Worm (Caenorhabditis elegans) whole organism, L4 larva: ENCODE measurements around the gene F44F4.15.

ENCODE experiments used
- F37D6.2 ChIP-seq: sonication (generic microtip); optimal IDR thresholded peaks from 2 replicates; lab custom pipeline; 2016; ENCODE audit warnings: mild to moderate bottlenecking, missing genetic modification characterization, missing compliant biosample characterization
- R02D3.7 ChIP-seq: fragments of 150-350 bp; sonication (generic microtip); optimal IDR thresholded peaks from 3 replicates; lab custom pipeline; 2014; ENCODE audit warnings: missing biosample characterization, missing genetic modification characterization
- T20F7.1 ChIP-seq: fragments of 200-800 bp; sonication (Bioruptor generic); optimal IDR thresholded peaks from 2 replicates; lab custom pipeline; 2018; ENCODE audit warnings: mild to moderate bottlenecking, missing genetic modification characterization, missing compliant biosample characterization
- T26A8.4 ChIP-seq: fragments of 200-800 bp; sonication (Bioruptor generic); IDR thresholded peaks from 2 replicates; pipeline ENCODE4 v1.3.6; 2022; ENCODE audit warnings: missing genetic modification characterization, missing compliant biosample characterization
- Y75B8A.6 ChIP-seq: fragments of 200-800 bp; sonication (Bioruptor generic); IDR thresholded peaks from 2 replicates; pipeline ENCODE4 v1.3.6; 2022; ENCODE audit warnings: missing genetic modification reagents, missing genetic modification characterization, missing compliant biosample characterization
- ZK337.2 ChIP-seq: fragments of 200-800 bp; sonication (Bioruptor generic); IDR thresholded peaks from 2 replicates; pipeline ENCODE4 v1.3.6; 2022; ENCODE audit warnings: missing genetic modification reagents, missing genetic modification characterization, missing compliant biosample characterization
- aha-1 ChIP-seq: fragments of 150-350 bp; peaks from one replicate; lab custom pipeline; 2014; ENCODE audit warnings: missing biosample characterization, missing genetic modification characterization
- ama-1 ChIP-seq: fragments of 150-350 bp; optimal IDR thresholded peaks from 2 replicates; lab custom pipeline; 2014; ENCODE audit warnings: inconsistent platforms, mixed read lengths
- arid-1 ChIP-seq: fragments of 200-800 bp; sonication (Bioruptor generic); conservative IDR thresholded peaks from 2 replicates; pipeline ENCODE4 v1.3.6; 2022; ENCODE audit warnings: missing genetic modification reagents, missing genetic modification characterization, missing compliant biosample characterization
- ceh-28 ChIP-seq: fragments of 150-350 bp; optimal IDR thresholded peaks from 2 replicates; lab custom pipeline; 2014; ENCODE audit warnings: missing biosample characterization, missing genetic modification reagents, missing genetic modification characterization
- ceh-44 ChIP-seq: fragments of 200-800 bp; sonication (Bioruptor generic); IDR thresholded peaks from 2 replicates; pipeline ENCODE4 v1.3.6; 2022; ENCODE audit warnings: missing genetic modification reagents, missing genetic modification characterization, missing compliant biosample characterization
- ces-1 ChIP-seq: fragments of 150-350 bp; sonication (generic microtip); optimal IDR thresholded peaks from 4 replicates; lab custom pipeline; 2014; ENCODE audit warnings: missing biosample characterization, missing genetic modification reagents, missing genetic modification characterization
- daf-12 ChIP-seq: fragments of 150-350 bp; optimal IDR thresholded peaks from 2 replicates; lab custom pipeline; 2014; ENCODE audit warnings: missing biosample characterization, missing genetic modification reagents, missing genetic modification characterization
- daf-16 ChIP-seq, 3 experiments: sonication (generic microtip); optimal IDR thresholded peaks; 2 replicates each; lab custom pipeline; 2016 to 2017; ENCODE audit warnings: missing genetic modification characterization in 3 of 3, missing genetic modification reagents in 3 of 3, mild to moderate bottlenecking in 2 of 3, missing compliant biosample characterization in 2 of 3, missing biosample characterization in 1 of 3, moderate library complexity in 1 of 3
- dmd-6 ChIP-seq: fragments of 200-800 bp; sonication (Bioruptor generic); IDR thresholded peaks from 2 replicates; pipeline ENCODE4 v1.3.6; 2022; ENCODE audit warnings: missing genetic modification reagents, missing genetic modification characterization, missing compliant biosample characterization
- dpl-1 ChIP-seq: fragments of 150-350 bp; optimal IDR thresholded peaks from 2 replicates; lab custom pipeline; 2014; ENCODE audit warnings: missing biosample characterization, missing genetic modification reagents, missing genetic modification characterization
- duxl-1 ChIP-seq: sonication (generic microtip); optimal IDR thresholded peaks from 2 replicates; lab custom pipeline; 2016; ENCODE audit warnings: mild to moderate bottlenecking, missing genetic modification characterization, moderate library complexity, missing compliant biosample characterization; ENCODE audit not compliant: poor library complexity
- dve-1 ChIP-seq: sonication (generic microtip); optimal IDR thresholded peaks from 2 replicates; lab custom pipeline; 2017; ENCODE audit warnings: antibody characterized with exemption, mild to moderate bottlenecking, missing genetic modification characterization, missing compliant biosample characterization; ENCODE audit not compliant: insufficient read depth
- fkh-10 ChIP-seq: fragments of 150-350 bp; optimal IDR thresholded peaks from 2 replicates; lab custom pipeline; 2014; ENCODE audit warnings: missing biosample characterization, missing genetic modification reagents, missing genetic modification characterization
- fos-1 ChIP-seq: fragments of 150-350 bp; optimal IDR thresholded peaks from 2 replicates; lab custom pipeline; 2014; ENCODE audit warnings: missing biosample characterization, missing genetic modification characterization
- hif-1 ChIP-seq, 2 experiments: sonication (generic microtip); optimal IDR thresholded peaks; 2 replicates each; lab custom pipeline; 2016 to 2017; ENCODE audit warnings: missing compliant biosample characterization in 2 of 2, missing genetic modification characterization in 2 of 2, missing genetic modification reagents in 2 of 2, missing genotype in 2 of 2, mild to moderate bottlenecking in 1 of 2
- hlh-11 ChIP-seq: fragments of 200-800 bp; sonication (Bioruptor generic); optimal IDR thresholded peaks from 2 replicates; lab custom pipeline; 2018; ENCODE audit warnings: mild to moderate bottlenecking, missing genetic modification characterization, missing compliant biosample characterization
- hlh-30 ChIP-seq: sonication (generic microtip); optimal IDR thresholded peaks from 2 replicates; lab custom pipeline; 2017; ENCODE audit warnings: antibody characterized with exemption, mild to moderate bottlenecking, missing genetic modification characterization, missing compliant biosample characterization; ENCODE audit not compliant: insufficient read depth
- hmg-1.1 ChIP-seq: fragments of 200-800 bp; sonication (Bioruptor generic); IDR thresholded peaks from 2 replicates; pipeline ENCODE4 v1.3.6; 2022; ENCODE audit warnings: missing genetic modification reagents, missing genetic modification characterization, missing compliant biosample characterization
- lin-1 ChIP-seq: fragments of 200-800 bp; sonication (Bioruptor generic); IDR thresholded peaks from 2 replicates; pipeline ENCODE4 v1.3.6; 2022; ENCODE audit warnings: missing genetic modification reagents, missing genetic modification characterization, missing compliant biosample characterization
- lin-13 ChIP-seq: fragments of 150-350 bp; optimal IDR thresholded peaks from 2 replicates; lab custom pipeline; 2014; ENCODE audit warnings: missing biosample characterization, missing genetic modification reagents, missing genetic modification characterization
- lin-15B ChIP-seq: fragments of 150-350 bp; sonication (generic microtip); optimal IDR thresholded peaks from 3 replicates; lab custom pipeline; 2014; ENCODE audit warnings: missing biosample characterization, missing genetic modification characterization
- lin-38 ChIP-seq: fragments of 200-800 bp; sonication (Bioruptor generic); IDR thresholded peaks from 2 replicates; pipeline ENCODE4 v1.3.6; 2022; ENCODE audit warnings: missing genetic modification reagents, missing genetic modification characterization, missing compliant biosample characterization
- lsy-2 ChIP-seq, 2 experiments: fragments of 150-350 bp in 1 of 2; sonication (generic microtip) in 1 of 2; optimal IDR thresholded peaks; 2 replicates each; lab custom pipeline; 2014 to 2017; ENCODE audit warnings: missing biosample characterization in 2 of 2, missing genetic modification characterization in 2 of 2
- madf-9 ChIP-seq: fragments of 200-800 bp; sonication (Bioruptor generic); conservative IDR thresholded peaks from 2 replicates; pipeline ENCODE4 v1.3.6; 2022; ENCODE audit warnings: missing genetic modification reagents, missing genetic modification characterization, missing compliant biosample characterization
- mep-1 ChIP-seq: fragments of 150-350 bp; sonication (generic microtip); optimal IDR thresholded peaks from 3 replicates; lab custom pipeline; 2014; ENCODE audit warnings: missing biosample characterization, missing genetic modification characterization
- mes-2 ChIP-seq: sonication (generic microtip); optimal IDR thresholded peaks from 2 replicates; lab custom pipeline; 2016; ENCODE audit warnings: missing genotype, mild to moderate bottlenecking, missing genetic modification characterization, missing compliant biosample characterization; ENCODE audit not compliant: poor library complexity, severe bottlenecking
- nhr-25 ChIP-seq: sonication (generic microtip); optimal IDR thresholded peaks from 2 replicates; lab custom pipeline; 2017; ENCODE audit warnings: missing genetic modification characterization, mild to moderate bottlenecking, missing compliant biosample characterization, antibody characterized with exemption, moderate library complexity, borderline replicate concordance; ENCODE audit not compliant: insufficient read depth
- nhr-28 ChIP-seq: fragments of 150-350 bp; optimal IDR thresholded peaks from 2 replicates; lab custom pipeline; 2014; ENCODE audit warnings: missing biosample characterization, missing genetic modification characterization
- nhr-41 ChIP-seq: fragments of 200-800 bp; sonication (Bioruptor generic); IDR thresholded peaks from 2 replicates; pipeline ENCODE4 v1.3.6; 2022; ENCODE audit warnings: missing genetic modification reagents, missing genetic modification characterization, missing compliant biosample characterization
- nhr-6 ChIP-seq: fragments of 150-350 bp; optimal IDR thresholded peaks from 2 replicates; lab custom pipeline; 2014; ENCODE audit warnings: missing biosample characterization, missing genetic modification characterization
- nhr-77 ChIP-seq: fragments of 150-350 bp; optimal IDR thresholded peaks from 2 replicates; lab custom pipeline; 2014; ENCODE audit warnings: missing biosample characterization, missing genetic modification characterization
- php-3 ChIP-seq: fragments of 200-800 bp; sonication (Bioruptor generic); IDR thresholded peaks from 2 replicates; pipeline ENCODE4 v1.3.6; 2022; ENCODE audit warnings: missing genetic modification reagents, missing genetic modification characterization, missing compliant biosample characterization
- rbr-2 ChIP-seq: sonication (generic microtip); optimal IDR thresholded peaks from 2 replicates; lab custom pipeline; 2016; ENCODE audit warnings: missing genotype, missing genetic modification characterization, missing compliant biosample characterization
- spr-1 ChIP-seq: sonication (generic microtip); optimal IDR thresholded peaks from 2 replicates; lab custom pipeline; 2016; ENCODE audit warnings: mild to moderate bottlenecking, missing genetic modification characterization, missing compliant biosample characterization
- spr-3 ChIP-seq: fragments of 200-800 bp; sonication (Bioruptor generic); optimal IDR thresholded peaks from 2 replicates; lab custom pipeline; 2018; ENCODE audit warnings: mild to moderate bottlenecking, missing genetic modification characterization, missing compliant biosample characterization
- unc-130 ChIP-seq: sonication (generic microtip); optimal IDR thresholded peaks from 2 replicates; lab custom pipeline; 2016; ENCODE audit warnings: missing genetic modification reagents, missing genetic modification characterization, missing compliant biosample characterization
- zfp-3 ChIP-seq: fragments of 200-800 bp; sonication (Bioruptor generic); conservative IDR thresholded peaks from 2 replicates; pipeline ENCODE4 v1.3.6; 2022; ENCODE audit warnings: missing genetic modification reagents, missing genetic modification characterization, missing compliant biosample characterization
- ztf-11 ChIP-seq: fragments of 150-350 bp; optimal IDR thresholded peaks from 2 replicates; lab custom pipeline; 2014; ENCODE audit warnings: missing biosample characterization, missing genetic modification characterization

Gene F44F4.15

ce11 chrII:10872541-10872940, 41.9 kb upstream of the F44F4.15 start, which contains the start of the genes cyn-4 and copz-1:
Gene cyn-4, minus strand, starts transcription at chrII:10872611.
Gene copz-1, plus strand, starts transcription at chrII:10872879.
- TF ChIP-seq unc-130 (GFP tag; lab: Kevin White, UChicago), result peak; percentile 92
- TF ChIP-seq spr-1, result peak; percentile 10
- peak; percentile 35 for TF ChIP-seq T20F7.1 (GFP tag; lab: Kevin White, UChicago)
- peak; percentile 32; the same call in 1 of the 2 replicates for TF ChIP-seq dmd-6 (GFP tag; lab: Robert Waterston, UW)
- TF ChIP-seq lin-13, result peak; percentile 38
- TF ChIP-seq nhr-28 (tag; lab: Kevin White, UChicago), result peak; percentile 50
- TF ChIP-seq nhr-6 (tag; lab: Kevin White, UChicago), result peak; percentile 66
- TF ChIP-seq fos-1, result no peak
- TF ChIP-seq lin-38, result peak; percentile 69
- TF ChIP-seq aha-1 (tag; lab: Kevin White, UChicago), result peak; percentile 81
- peak; percentile 92 for TF ChIP-seq R02D3.7 (tag; lab: Kevin White, UChicago)
- TF ChIP-seq arid-1 (GFP tag; lab: Robert Waterston, UW), result peak; percentile 40; the same call in 1 of the 2 replicates
- TF ChIP-seq dpl-1 (GFP tag; lab: Kevin White, UChicago), result peak; percentile 81
- no peak for TF ChIP-seq lin-15B (tag; lab: Kevin White, UChicago)
- TF ChIP-seq ceh-28 (tag; lab: Kevin White, UChicago), result no peak
- peak; percentile 98 for TF ChIP-seq mes-2
- TF ChIP-seq madf-9 (GFP tag; lab: Robert Waterston, UW), result no peak
- TF ChIP-seq php-3 (GFP tag; lab: Robert Waterston, UW), result no peak
- TF ChIP-seq daf-12 (tag; lab: Kevin White, UChicago), result no peak
- TF ChIP-seq rbr-2, result peak; percentile 69
- no peak for TF ChIP-seq nhr-41 (GFP tag; lab: Robert Waterston, UW)
- TF ChIP-seq fkh-10 (GFP tag; lab: Kevin White, UChicago), result peak; percentile 49
- no peak for TF ChIP-seq Y75B8A.6 (GFP tag; lab: Robert Waterston, UW)
- no peak for TF ChIP-seq zfp-3 (GFP tag; lab: Robert Waterston, UW)
- TF ChIP-seq T26A8.4 (GFP tag; lab: Robert Waterston, UW), result no peak
- peak; percentile 0 for TF ChIP-seq ces-1
- peak; percentile 68 for TF ChIP-seq hlh-11 (tag; lab: Kevin White, UChicago)
- TF ChIP-seq ztf-11, result no peak
- TF ChIP-seq hlh-30, result peak; percentile 80
- TF ChIP-seq F37D6.2 (tag; lab: Kevin White, UChicago), result peak; percentile 23
- TF ChIP-seq duxl-1, result peak; percentile 50
- TF ChIP-seq nhr-25 (tag; lab: Kevin White, UChicago), result peak; percentile 15
- peak; percentile 70 for TF ChIP-seq dve-1 (tag; lab: Kevin White, UChicago)
- TF ChIP-seq ZK337.2, result peak; percentile 76
- no peak for TF ChIP-seq daf-16 (GFP tag; optimal IDR thresholded peaks at IDR 0.05; lab: Kevin White, UChicago)
- peak; percentile 51 for TF ChIP-seq daf-16 (tag; optimal IDR thresholded peaks at IDR 0.05; lab: Kevin White, UChicago)
- peak; percentile 3 for TF ChIP-seq nhr-77 (tag; lab: Kevin White, UChicago)
- TF ChIP-seq ceh-44 (GFP tag; lab: Robert Waterston, UW), result 0 out of 2 replicates have a peak, but pooled peaks have one; percentile 30
- no peak for TF ChIP-seq spr-3 (GFP tag; lab: Kevin White, UChicago)
- 0 out of 2 replicates have a peak, but pooled peaks have one; percentile 36 for TF ChIP-seq hmg-1.1 (GFP tag; lab: Robert Waterston, UW)
- peak; percentile 50 to 94 for TF ChIP-seq lsy-2 (tag; optimal IDR thresholded peaks at IDR 0.05; lab: Kevin White, UChicago)
- no peak for TF ChIP-seq ama-1 (lab: Kevin White, UChicago)
- peak; percentile 57 for TF ChIP-seq mep-1 (tag; lab: Kevin White, UChicago)
- peak in 1 of 2 experiments; percentile 88 for TF ChIP-seq hif-1 (tag; optimal IDR thresholded peaks at IDR 0.05; lab: Kevin White, UChicago)
- no peak for TF ChIP-seq lin-1
